Worm (Caenorhabditis elegans) whole organism, L3 larva: ENCODE measurements around the gene T01H3.2.

Experiments used
- elt-3 ChIP-seq, 3 experiments: fragments of 150-350 bp in 1 of 3; sonication (generic microtip) in 2 of 3; optimal IDR thresholded peaks; 2 replicates in 2 of 3; 4 replicates in 1 of 3; lab custom pipeline; 2014 to 2017; ENCODE audit warnings: missing biosample characterization in 3 of 3, missing genetic modification characterization in 3 of 3
- fkh-2 ChIP-seq: fragments of 150-350 bp; optimal IDR thresholded peaks from 2 replicates; lab custom pipeline; 2014; ENCODE audit warnings: missing biosample characterization, missing genetic modification reagents, missing genetic modification characterization
- lin-39 ChIP-seq: fragments of 150-350 bp; optimal IDR thresholded peaks from 2 replicates; lab custom pipeline; 2018; ENCODE audit warnings: missing biosample characterization, missing genetic modification reagents, missing genetic modification characterization
- mdl-1 ChIP-seq: fragments of 150-350 bp; optimal IDR thresholded peaks from 2 replicates; lab custom pipeline; 2014; ENCODE audit warnings: missing biosample characterization, missing genetic modification characterization
- nhr-237 ChIP-seq: fragments of 150-350 bp; optimal IDR thresholded peaks from 2 replicates; lab custom pipeline; 2014; ENCODE audit warnings: missing biosample characterization, missing genetic modification characterization
- nhr-28 ChIP-seq: fragments of 150-350 bp; optimal IDR thresholded peaks from 2 replicates; lab custom pipeline; 2014; ENCODE audit warnings: missing biosample characterization, missing genetic modification characterization
- ztf-11 ChIP-seq: fragments of 150-350 bp; optimal IDR thresholded peaks from 2 replicates; lab custom pipeline; 2014; ENCODE audit warnings: missing biosample characterization, missing genetic modification characterization
- ztf-4 ChIP-seq: fragments of 150-350 bp; optimal IDR thresholded peaks from 2 replicates; lab custom pipeline; 2014; ENCODE audit warnings: missing biosample characterization, missing genetic modification characterization

DNA sequence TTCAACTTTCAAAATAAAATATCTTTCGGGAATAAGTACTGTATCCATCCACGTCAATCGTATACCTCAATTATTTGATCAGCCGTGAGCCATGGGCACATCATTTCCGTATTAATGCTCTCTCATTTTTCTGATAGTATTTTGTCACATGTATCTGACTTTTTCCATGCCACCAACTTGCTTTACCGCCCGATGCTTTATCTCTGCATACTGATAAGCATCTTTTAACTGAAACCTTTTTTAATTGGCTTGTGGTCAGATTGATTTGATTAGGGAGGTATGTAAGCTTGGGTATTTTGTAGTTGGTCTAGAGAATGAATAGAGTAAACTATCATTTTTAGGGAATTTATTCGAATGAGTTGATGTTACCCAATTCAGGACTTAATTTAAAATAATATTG, 11.5 kb upstream of the T01H3.2 start:
- TF ChIP-seq ztf-4 (tag; lab: Kevin White, UChicago) (no peak), elt-3 (tag; optimal IDR thresholded peaks at IDR 0.05; lab: Kevin White, UChicago) (no peak), fkh-2 (tag; lab: Kevin White, UChicago) (no peak), lin-39 (tag; lab: Kevin White, UChicago) (no peak), mdl-1 (no peak), nhr-28 (tag; lab: Kevin White, UChicago) (no peak), ztf-11 (tag; lab: Kevin White, UChicago) (no peak), nhr-237 (tag; lab: Kevin White, UChicago) (no peak)
